Worm (Caenorhabditis elegans): ENCODE measurements around the gene C35D10.12.
"Not testable (repeated sequence)": the region's sequence is repeated elsewhere in the genome, so short reads cannot be mapped to it uniquely, and the experiment has no call there.

The C35D10.12 gene

ce11 chrIII:4874671-4875070, at the start of gene C35D10.12:
Gene C35D10.12 (minus strand): TSS chrIII:4874771.
- TF ChIP-seq ztf-11 (tag; optimal IDR thresholded peaks at IDR 0.05) (no peak), lsy-2 (tag; optimal IDR thresholded peaks at IDR 0.05) (no peak), nhr-28 (tag; optimal IDR thresholded peaks at IDR 0.05) (no peak), ceh-39 (tag; optimal IDR thresholded peaks at IDR 0.05) (no peak), unc-120 (tag; optimal IDR thresholded peaks at IDR 0.05; ENCODE audit: poor library complexity, severe bottlenecking) (no peak), unc-39 (tag; optimal IDR thresholded peaks at IDR 0.05) (no peak), nhr-2 (tag; optimal IDR thresholded peaks at IDR 0.05) (no peak), bed-3 (GFP tag; optimal IDR thresholded peaks at IDR 0.05) (no peak), ces-1 (GFP tag; optimal IDR thresholded peaks at IDR 0.05) (no peak), snpc-4 (tag; optimal IDR thresholded peaks at IDR 0.05) (no peak), zip-8 (tag; optimal IDR thresholded peaks at IDR 0.05) (no peak), tbx-8 (GFP tag; optimal IDR thresholded peaks at IDR 0.05) (no peak), mls-2 (tag; optimal IDR thresholded peaks at IDR 0.05) (no peak), hlh-1 (tag; optimal IDR thresholded peaks at IDR 0.05) (no peak), sptf-1 (tag; optimal IDR thresholded peaks at IDR 0.05) (no peak), cnd-1 (tag; optimal IDR thresholded peaks at IDR 0.05) (no peak)

ce11 chrIII:4924134-4924533, 49.6 kb upstream of the C35D10.12 start:
- TF ChIP-seq hlh-1 (tag; optimal IDR thresholded peaks at IDR 0.05) (no peak), flh-1 (GFP tag; optimal IDR thresholded peaks at IDR 0.05) (no peak), lin-13 (tag; optimal IDR thresholded peaks at IDR 0.05) (no peak), elt-3 (tag; optimal IDR thresholded peaks at IDR 0.05) (no peak), drap-1 (GFP tag; optimal IDR thresholded peaks at IDR 0.05) (no peak), ceh-83 (GFP tag; optimal IDR thresholded peaks at IDR 0.05) (no peak), ham-2 (GFP tag; optimal IDR thresholded peaks at IDR 0.05) (no peak), sptf-1 (tag; optimal IDR thresholded peaks at IDR 0.05) (no peak), tbx-8 (GFP tag; optimal IDR thresholded peaks at IDR 0.05) (no peak), pha-4 (tag; optimal IDR thresholded peaks at IDR 0.05) (no peak), nhr-76 (tag; optimal IDR thresholded peaks at IDR 0.05) (no peak), nhr-2 (tag; optimal IDR thresholded peaks at IDR 0.05) (no peak), zip-8 (tag; optimal IDR thresholded peaks at IDR 0.05) (no peak), lsy-2 (tag; optimal IDR thresholded peaks at IDR 0.05) (no peak), bed-3 (GFP tag; optimal IDR thresholded peaks at IDR 0.05) (no peak), ztf-11 (tag; optimal IDR thresholded peaks at IDR 0.05) (no peak), cnd-1 (tag; optimal IDR thresholded peaks at IDR 0.05) (no peak), sem-2 (GFP tag; optimal IDR thresholded peaks at IDR 0.05) (no peak), mab-5 (tag; optimal IDR thresholded peaks at IDR 0.05) (no peak)

ce11 chrIII:4922020-4922419, 47.4 kb upstream of the C35D10.12 start, which contains the start of gene mmab-1:
Gene mmab-1 (minus strand): TSS chrIII:4922114.
- not testable (repeated sequence) for TF ChIP-seq ceh-43 (GFP tag; optimal IDR thresholded peaks at IDR 0.05); bed-3 (GFP tag; optimal IDR thresholded peaks at IDR 0.05); hlh-1 (tag; optimal IDR thresholded peaks at IDR 0.05)

- TF ChIP-seq unc-62 (GFP tag; optimal IDR thresholded peaks at IDR 0.05) (no peak), nhr-28 (tag; optimal IDR thresholded peaks at IDR 0.05) (no peak), sem-2 (GFP tag; optimal IDR thresholded peaks at IDR 0.05) (no peak)
Observed at ce11 chrIII:4920221-4920620, 45.6 kb upstream of the C35D10.12 start, which contains the start of gene ula-1. Gene ula-1 (minus strand): TSS chrIII:4920321.

- no peak for TF ChIP-seq nhr-28 (tag; optimal IDR thresholded peaks at IDR 0.05)
- no peak for TF ChIP-seq ceh-43 (GFP tag; optimal IDR thresholded peaks at IDR 0.05)
- no peak for TF ChIP-seq unc-120 (tag; optimal IDR thresholded peaks at IDR 0.05; ENCODE audit: poor library complexity, severe bottlenecking)
- TF ChIP-seq elt-3 (tag; optimal IDR thresholded peaks at IDR 0.05), result no peak
- no peak for TF ChIP-seq sem-2 (GFP tag; optimal IDR thresholded peaks at IDR 0.05)
- TF ChIP-seq pha-4 (tag; optimal IDR thresholded peaks at IDR 0.05), result no peak
- TF ChIP-seq ceh-83 (GFP tag; optimal IDR thresholded peaks at IDR 0.05), result no peak
- no peak for TF ChIP-seq nhr-76 (tag; optimal IDR thresholded peaks at IDR 0.05)
Observed at ce11 chrIII:4918906-4919305, 44.3 kb upstream of the C35D10.12 start.

- TF ChIP-seq lin-13 (tag; optimal IDR thresholded peaks at IDR 0.05) (no peak), nhr-28 (tag; optimal IDR thresholded peaks at IDR 0.05) (no peak), mab-5 (tag; optimal IDR thresholded peaks at IDR 0.05) (no peak), ceh-39 (tag; optimal IDR thresholded peaks at IDR 0.05) (no peak), unc-120 (tag; optimal IDR thresholded peaks at IDR 0.05; ENCODE audit: poor library complexity, severe bottlenecking) (peak; percentile 61), zip-8 (tag; optimal IDR thresholded peaks at IDR 0.05) (no peak), lin-32 (GFP tag; optimal IDR thresholded peaks at IDR 0.05) (no peak), mep-1 (tag; optimal IDR thresholded peaks at IDR 0.05) (peak; percentile 55), nhr-76 (tag; optimal IDR thresholded peaks at IDR 0.05) (no peak), sem-2 (GFP tag; optimal IDR thresholded peaks at IDR 0.05) (no peak), hlh-1 (tag; optimal IDR thresholded peaks at IDR 0.05) (no peak), bed-3 (GFP tag; optimal IDR thresholded peaks at IDR 0.05) (no peak), blmp-1 (tag; optimal IDR thresholded peaks at IDR 0.05) (no peak), nhr-237 (tag; optimal IDR thresholded peaks at IDR 0.05) (peak; percentile 13), lsy-2 (tag; optimal IDR thresholded peaks at IDR 0.05) (peak; percentile 67), drap-1 (GFP tag; optimal IDR thresholded peaks at IDR 0.05) (no peak), sptf-1 (tag; optimal IDR thresholded peaks at IDR 0.05) (no peak), ham-2 (GFP tag; optimal IDR thresholded peaks at IDR 0.05) (no peak)
Observed at ce11 chrIII:4917960-4918712, 43.6 kb upstream of the C35D10.12 start, which contains the start of gene rpb-8. Gene rpb-8 (minus strand): TSS chrIII:4918008.
